Worm (Caenorhabditis elegans): Measurements from ENCODE around the gene chtl-1.

The chtl-1 gene

ce11 chrX:5335368-5335767 is 28.8 kb downstream of the chtl-1 start, which contains the start of gene C26B9.6:
Gene C26B9.6, minus strand, starts transcription at chrX:5335468.
- TF ChIP-seq eor-1 (tag; optimal IDR thresholded peaks at IDR 0.05) = no peak
- TF ChIP-seq skn-1 (tag; optimal IDR thresholded peaks at IDR 0.05) = no peak
- TF ChIP-seq ama-1 (optimal IDR thresholded peaks at IDR 0.05) = no peak
- TF ChIP-seq elt-1 (tag; optimal IDR thresholded peaks at IDR 0.05) = no peak
- TF ChIP-seq fkh-2 (tag; optimal IDR thresholded peaks at IDR 0.05) = no peak
- TF ChIP-seq R02D3.7 (tag; optimal IDR thresholded peaks at IDR 0.05) = no peak
- TF ChIP-seq sea-2 (GFP tag; optimal IDR thresholded peaks at IDR 0.05) = no peak
- TF ChIP-seq ZK546.5 (tag; optimal IDR thresholded peaks at IDR 0.05) = no peak
- no peak for TF ChIP-seq ceh-16 (tag; optimal IDR thresholded peaks at IDR 0.05)
- no peak for TF ChIP-seq elt-2 (tag; optimal IDR thresholded peaks at IDR 0.05)
- no peak for TF ChIP-seq pqm-1 (tag; optimal IDR thresholded peaks at IDR 0.05)
- TF ChIP-seq nhr-28 (tag; optimal IDR thresholded peaks at IDR 0.05) = no peak
- no peak for TF ChIP-seq zag-1 (tag; optimal IDR thresholded peaks at IDR 0.05)
- TF ChIP-seq nhr-11 (tag; optimal IDR thresholded peaks at IDR 0.05) = no peak
- TF ChIP-seq daf-12 (tag; optimal IDR thresholded peaks at IDR 0.05) = no peak
- no peak for TF ChIP-seq nhr-23 (tag; optimal IDR thresholded peaks at IDR 0.05)

ce11 chrX:5330765-5331164 is 33.4 kb downstream of the chtl-1 start:
- TF ChIP-seq nfya-1 (tag; optimal IDR thresholded peaks at IDR 0.05; ENCODE audit: insufficient read depth) (no peak), unc-39 (tag; optimal IDR thresholded peaks at IDR 0.05) (no peak), fos-1 (tag; optimal IDR thresholded peaks at IDR 0.05) (no peak), fkh-2 (tag; optimal IDR thresholded peaks at IDR 0.05) (no peak), zag-1 (tag; optimal IDR thresholded peaks at IDR 0.05) (no peak), ztf-11 (tag; optimal IDR thresholded peaks at IDR 0.05) (no peak), aly-2 (tag; optimal IDR thresholded peaks at IDR 0.05) (no peak), pha-4 (tag; optimal IDR thresholded peaks at IDR 0.05) (no peak), elt-1 (tag; optimal IDR thresholded peaks at IDR 0.05) (no peak), lin-15B (tag; optimal IDR thresholded peaks at IDR 0.05) (no peak), unc-62 (GFP tag; optimal IDR thresholded peaks at IDR 0.05) (no peak), eor-1 (tag; optimal IDR thresholded peaks at IDR 0.05) (no peak), nhr-23 (tag; optimal IDR thresholded peaks at IDR 0.05) (no peak), nhr-12 (tag; optimal IDR thresholded peaks at IDR 0.05) (no peak), jun-1 (tag; optimal IDR thresholded peaks at IDR 0.05) (no peak)

ce11 chrX:5329236-5329635 is 34.9 kb downstream of the chtl-1 start, which contains the start of gene C26B9.5:
Gene C26B9.5, plus strand, starts transcription at chrX:5329479.
- TF ChIP-seq unc-39 (tag; optimal IDR thresholded peaks at IDR 0.05) (no peak), lsy-12 (tag; optimal IDR thresholded peaks at IDR 0.05) (no peak), skn-1 (tag; optimal IDR thresholded peaks at IDR 0.05) (peak; percentile 69), sea-2 (GFP tag; optimal IDR thresholded peaks at IDR 0.05) (no peak), nhr-237 (tag; optimal IDR thresholded peaks at IDR 0.05) (no peak), snpc-4 (tag; optimal IDR thresholded peaks at IDR 0.05) (no peak), nhr-77 (tag; optimal IDR thresholded peaks at IDR 0.05) (no peak), R02D3.7 (tag; optimal IDR thresholded peaks at IDR 0.05) (no peak), nhr-25 (tag; optimal IDR thresholded peaks at IDR 0.05) (no peak), elt-3 (tag; optimal IDR thresholded peaks at IDR 0.05) (no peak), aly-2 (tag; optimal IDR thresholded peaks at IDR 0.05) (no peak), unc-62 (GFP tag; optimal IDR thresholded peaks at IDR 0.05) (no peak), pqm-1 (tag; optimal IDR thresholded peaks at IDR 0.05) (peak; percentile 68), elt-2 (tag; optimal IDR thresholded peaks at IDR 0.05) (peak; percentile 54), mml-1 (tag; optimal IDR thresholded peaks at IDR 0.05) (no peak), fos-1 (tag; optimal IDR thresholded peaks at IDR 0.05) (no peak)

- TF ChIP-seq fkh-10 (GFP tag; optimal IDR thresholded peaks at IDR 0.05) (no peak), ztf-4 (tag; optimal IDR thresholded peaks at IDR 0.05) (no peak), ceh-28 (tag; optimal IDR thresholded peaks at IDR 0.05) (no peak), eor-1 (tag; optimal IDR thresholded peaks at IDR 0.05) (no peak), nhr-28 (tag; optimal IDR thresholded peaks at IDR 0.05) (no peak), nhr-23 (tag; optimal IDR thresholded peaks at IDR 0.05) (no peak), unc-62 (GFP tag; optimal IDR thresholded peaks at IDR 0.05) (no peak), hmg-11 (tag; optimal IDR thresholded peaks at IDR 0.05) (no peak), zag-1 (tag; optimal IDR thresholded peaks at IDR 0.05) (no peak), pqm-1 (tag; optimal IDR thresholded peaks at IDR 0.05) (no peak), fkh-2 (tag; optimal IDR thresholded peaks at IDR 0.05) (no peak), fos-1 (tag; optimal IDR thresholded peaks at IDR 0.05) (no peak), nhr-43 (tag; optimal IDR thresholded peaks at IDR 0.05; ENCODE audit: poor library complexity, severe bottlenecking) (no peak), snpc-4 (tag; optimal IDR thresholded peaks at IDR 0.05) (no peak), elt-3 (tag; optimal IDR thresholded peaks at IDR 0.05) (no peak), nhr-25 (tag; optimal IDR thresholded peaks at IDR 0.05) (no peak), ztf-11 (tag; optimal IDR thresholded peaks at IDR 0.05) (no peak), nhr-76 (tag; optimal IDR thresholded peaks at IDR 0.05) (no peak), ceh-82 (tag; optimal IDR thresholded peaks at IDR 0.05) (no peak)
Observed at ce11 chrX:5323287-5323686, 40.8 kb downstream of the chtl-1 start, which contains the start of gene sto-2. Gene sto-2, minus strand, starts transcription at chrX:5323387.

Data from whole organism, L3 larva.